Worm (Caenorhabditis elegans): ENCODE results near the gene cwp-5.

cwp-5 gene

DNA sequence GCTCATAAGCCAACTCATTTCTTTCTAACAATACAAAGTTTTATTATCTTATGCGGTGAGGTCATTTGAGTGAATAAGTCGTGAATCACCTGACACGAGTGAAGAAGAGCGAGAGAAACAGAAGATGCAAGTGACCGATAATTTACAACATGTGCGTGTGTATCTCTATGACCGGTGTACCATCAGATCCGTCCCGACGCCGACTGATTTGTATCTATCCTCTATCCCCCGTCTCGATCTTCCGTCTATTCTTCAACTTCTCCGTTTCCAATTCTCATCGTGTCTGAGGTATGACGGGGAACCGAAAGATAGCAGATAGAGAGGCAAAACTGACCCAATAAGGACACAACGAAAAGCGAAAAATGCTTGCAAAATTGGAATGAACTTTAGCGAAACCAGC is 48.3 kb downstream of the cwp-5 start, which contains the start of gene F09A5.3 (continued):
- TF ChIP-seq tlp-1 (tag; optimal IDR thresholded peaks at IDR 0.05): no peak
- TF ChIP-seq ama-1 (optimal IDR thresholded peaks at IDR 0.05): no peak
- no peak for TF ChIP-seq vab-15 (tag; optimal IDR thresholded peaks at IDR 0.05)
- TF ChIP-seq zag-1 (tag; optimal IDR thresholded peaks at IDR 0.05): no peak
- peak; percentile 47 for TF ChIP-seq lir-3 (tag; optimal IDR thresholded peaks at IDR 0.05; ENCODE audit: poor library complexity)
- no peak for TF ChIP-seq alr-1 (tag; optimal IDR thresholded peaks at IDR 0.05; ENCODE audit: borderline replicate concordance)
- TF ChIP-seq nhr-76 (tag; optimal IDR thresholded peaks at IDR 0.05): no peak
- TF ChIP-seq efl-3 (GFP tag; optimal IDR thresholded peaks at IDR 0.05): no peak
- TF ChIP-seq nhr-20 (tag; optimal IDR thresholded peaks at IDR 0.05): peak; percentile 83
- no peak for TF ChIP-seq C04F5.9 (tag; optimal IDR thresholded peaks at IDR 0.05)
- TF ChIP-seq ceh-82 (tag; optimal IDR thresholded peaks at IDR 0.05): no peak
- TF ChIP-seq elt-3 (tag; optimal IDR thresholded peaks at IDR 0.05): peak in 2 of 6 experiments; percentile 72 to 80
- peak; percentile 81 for TF ChIP-seq nhr-90 (tag; optimal IDR thresholded peaks at IDR 0.05; ENCODE audit: poor library complexity)
- TF ChIP-seq egl-13 (tag; optimal IDR thresholded peaks at IDR 0.05): no peak
- TF ChIP-seq mep-1 (tag; optimal IDR thresholded peaks at IDR 0.05): peak; percentile 74
- TF ChIP-seq lsy-2 (tag; optimal IDR thresholded peaks at IDR 0.05): peak; percentile 28 to 61
- peak; percentile 8 for TF ChIP-seq C16A3.4 (tag; optimal IDR thresholded peaks at IDR 0.05)
- no peak for TF ChIP-seq nhr-28 (tag; optimal IDR thresholded peaks at IDR 0.05)
- peak; percentile 81 for TF ChIP-seq snu-23 (GFP tag; optimal IDR thresholded peaks at IDR 0.05)
- TF ChIP-seq nhr-12 (tag; optimal IDR thresholded peaks at IDR 0.05): no peak
- no peak for TF ChIP-seq ets-5 (GFP tag; IDR thresholded peaks at IDR 0.05)
- TF ChIP-seq ztf-11 (tag; optimal IDR thresholded peaks at IDR 0.05): no peak
- no peak for TF ChIP-seq snpc-4 (tag; optimal IDR thresholded peaks at IDR 0.05)
- no peak for TF ChIP-seq unc-86 (tag; optimal IDR thresholded peaks at IDR 0.05)
- no peak for TF ChIP-seq lin-15B (tag; optimal IDR thresholded peaks at IDR 0.05)
- TF ChIP-seq swsn-7 (tag; optimal IDR thresholded peaks at IDR 0.05): peak; percentile 16
- TF ChIP-seq nhr-47 (tag; optimal IDR thresholded peaks at IDR 0.05): peak; percentile 41
- no peak for TF ChIP-seq tbx-2 (tag; optimal IDR thresholded peaks at IDR 0.05)
- peak; percentile 55 for TF ChIP-seq ztf-4 (tag; optimal IDR thresholded peaks at IDR 0.05)
- TF ChIP-seq isw-1 (GFP tag; IDR thresholded peaks at IDR 0.05): no peak
- TF ChIP-seq F16B12.6 (tag; optimal IDR thresholded peaks at IDR 0.05): no peak
- TF ChIP-seq skn-1 (tag; optimal IDR thresholded peaks at IDR 0.05): no peak
- no peak for TF ChIP-seq zip-4 (GFP tag; optimal IDR thresholded peaks at IDR 0.05)
- TF ChIP-seq efl-1 (optimal IDR thresholded peaks at IDR 0.05): no peak
- peak in 1 of 2 experiments; percentile 91 for TF ChIP-seq efl-1 (GFP tag; optimal IDR thresholded peaks at IDR 0.05 in 1 of 2)
- TF ChIP-seq mef-2 (tag; optimal IDR thresholded peaks at IDR 0.05): no peak
- no peak for TF ChIP-seq pqm-1 (tag; optimal IDR thresholded peaks at IDR 0.05)
- no peak for TF ChIP-seq unc-62 (GFP tag; optimal IDR thresholded peaks at IDR 0.05)
- no peak for TF ChIP-seq nhr-77 (tag; optimal IDR thresholded peaks at IDR 0.05)
- no peak for TF ChIP-seq nhr-84 (tag; optimal IDR thresholded peaks at IDR 0.05)
- no peak for TF ChIP-seq fkh-10 (GFP tag; optimal IDR thresholded peaks at IDR 0.05)
- TF ChIP-seq lin-14 (GFP tag; optimal IDR thresholded peaks at IDR 0.05): peak; percentile 86
- TF ChIP-seq C34B4.2 (tag; optimal IDR thresholded peaks at IDR 0.05): no peak
- TF ChIP-seq nhr-85 (tag): peak; percentile 96
- no peak for TF ChIP-seq unc-30 (tag; optimal IDR thresholded peaks at IDR 0.05)
- TF ChIP-seq nhr-19 (GFP tag; conservative IDR thresholded peaks at IDR 0.05): peak; percentile 66
- TF ChIP-seq mdl-1 (tag; optimal IDR thresholded peaks at IDR 0.05): peak in 1 of 2 experiments; percentile 85
- TF ChIP-seq xbp-1 (tag; optimal IDR thresholded peaks at IDR 0.05): no peak
- no peak for TF ChIP-seq ces-1 (GFP tag; optimal IDR thresholded peaks at IDR 0.05)
- TF ChIP-seq ceh-63 (GFP tag; optimal IDR thresholded peaks at IDR 0.05): no peak
- no peak for TF ChIP-seq nhr-11 (tag; optimal IDR thresholded peaks at IDR 0.05)
- TF ChIP-seq fkh-8 (tag; optimal IDR thresholded peaks at IDR 0.05): no peak
- no peak for TF ChIP-seq aly-2 (tag; optimal IDR thresholded peaks at IDR 0.05)
- no peak for TF ChIP-seq jun-1 (tag; optimal IDR thresholded peaks at IDR 0.05)
- TF ChIP-seq Y116A8C.19 (tag; optimal IDR thresholded peaks at IDR 0.05; ENCODE audit: borderline replicate concordance): no peak

Data from whole organism, L1 larva.